Fruit fly (Drosophila melanogaster) whole organism, embryonic: Measurements from ENCODE around the gene CG10338.

ENCODE experiments used
- Adf1 ChIP-seq: fragments of 200-800 bp; sonication (Bioruptor generic); IDR thresholded peaks from 2 replicates; pipeline ENCODE4 v1.3.6; 2022; ENCODE audit warnings: missing biosample characterization, missing genetic modification characterization
- Bgb ChIP-seq: fragments of 200-800 bp; sonication (Bioruptor generic); IDR thresholded peaks from 2 replicates; pipeline ENCODE4 v1.3.6; 2022; ENCODE audit warnings: missing biosample characterization, missing genetic modification characterization; ENCODE audit not compliant: partially characterized antibody
- CG10321 ChIP-seq: fragments of 200-800 bp; sonication (Bioruptor generic); IDR thresholded peaks from 2 replicates; pipeline ENCODE4 v1.3.6; 2022; ENCODE audit warnings: missing biosample characterization, missing genetic modification characterization
- CG10959 ChIP-seq: fragments of 200-800 bp; sonication (Bioruptor generic); IDR thresholded peaks from 2 replicates; pipeline ENCODE4 v1.3.6; 2022; ENCODE audit warnings: missing biosample characterization, missing genetic modification characterization
- CG13424 ChIP-seq: fragments of 200-800 bp; sonication (Bioruptor generic); optimal IDR thresholded peaks from 2 replicates; lab custom pipeline; 2019; ENCODE audit warnings: missing biosample characterization, mild to moderate bottlenecking, missing genetic modification characterization, moderate library complexity
- CG14014 ChIP-seq: fragments of 200-800 bp; sonication (Bioruptor generic); IDR thresholded peaks from 2 replicates; pipeline ENCODE4 v1.3.6; 2022; ENCODE audit warnings: missing biosample characterization, missing genetic modification characterization
- CG14050 ChIP-seq: fragments of 200-800 bp; sonication (Bioruptor generic); IDR thresholded peaks from 3 replicates; pipeline ENCODE4 v1.3.6; 2022; ENCODE audit warnings: missing biosample characterization, missing genetic modification characterization
- CG14710 ChIP-seq: fragments of 200-800 bp; sonication (Bioruptor generic); optimal IDR thresholded peaks from 3 replicates; lab custom pipeline; 2019; ENCODE audit warnings: missing biosample characterization, mild to moderate bottlenecking, missing genetic modification characterization, moderate library complexity
- CG14860 ChIP-seq: fragments of 200-800 bp; sonication (Bioruptor generic); IDR thresholded peaks from 3 replicates; pipeline ENCODE4 v1.3.6; 2022; ENCODE audit warnings: missing biosample characterization, missing genetic modification characterization; ENCODE audit not compliant: partially characterized antibody
- CG15269 ChIP-seq: fragments of 200-800 bp; sonication (Bioruptor generic); optimal IDR thresholded peaks from 2 replicates; lab custom pipeline; 2018; ENCODE audit warnings: missing biosample characterization, mild to moderate bottlenecking, missing genetic modification characterization, moderate library complexity
- CG1529 ChIP-seq: fragments of 200-800 bp; sonication (Bioruptor generic); optimal IDR thresholded peaks from 3 replicates; lab custom pipeline; 2018; ENCODE audit warnings: missing biosample characterization, missing genetic modification characterization
- CG17328 ChIP-seq: fragments of 200-800 bp; sonication (Bioruptor generic); IDR thresholded peaks from 2 replicates; pipeline ENCODE4 v1.3.6; 2022; ENCODE audit warnings: missing biosample characterization, missing genetic modification characterization
- CG17385 ChIP-seq: fragments of 200-800 bp; sonication (Bioruptor generic); optimal IDR thresholded peaks from 3 replicates; lab custom pipeline; 2018; ENCODE audit warnings: missing biosample characterization, mild to moderate bottlenecking, missing genetic modification characterization
- CG17612 ChIP-seq: fragments of 200-800 bp; sonication (Bioruptor generic); IDR thresholded peaks from 2 replicates; pipeline ENCODE4 v1.3.6; 2022; ENCODE audit warnings: missing biosample characterization, missing genetic modification characterization
- CG1792 ChIP-seq: fragments of 200-800 bp; sonication (Bioruptor generic); optimal IDR thresholded peaks from 2 replicates; lab custom pipeline; 2016; ENCODE audit warnings: missing biosample characterization, missing genetic modification characterization
- CG32767 ChIP-seq: fragments of 200-800 bp; sonication (Bioruptor generic); IDR thresholded peaks from 2 replicates; pipeline ENCODE4 v1.3.6; 2022; ENCODE audit warnings: missing biosample characterization, missing genetic modification characterization
- CG3838 ChIP-seq: fragments of 200-800 bp; sonication (Bioruptor generic); optimal IDR thresholded peaks from 3 replicates; lab custom pipeline; 2016; ENCODE audit warnings: missing biosample characterization, missing genetic modification characterization
- CG5953 ChIP-seq: fragments of 200-800 bp; sonication (Bioruptor generic); IDR thresholded peaks from 2 replicates; pipeline ENCODE4 v1.3.6; 2022; ENCODE audit warnings: missing biosample characterization, missing genetic modification characterization
- CG6175 ChIP-seq: fragments of 200-800 bp; sonication (Bioruptor generic); IDR thresholded peaks from 3 replicates; pipeline ENCODE4 v1.3.6; 2022; ENCODE audit warnings: missing biosample characterization, missing genetic modification characterization
- CG9727 ChIP-seq: fragments of 200-800 bp; sonication (Bioruptor generic); optimal IDR thresholded peaks from 3 replicates; lab custom pipeline; 2017; ENCODE audit warnings: missing biosample characterization, mild to moderate bottlenecking, missing genetic modification characterization
- CG9797 ChIP-seq: fragments of 200-800 bp; sonication (Bioruptor generic); optimal IDR thresholded peaks from 3 replicates; lab custom pipeline; 2018; ENCODE audit warnings: missing biosample characterization, mild to moderate bottlenecking, missing genetic modification characterization
- D ChIP-seq, 2 experiments: fragments of 200-800 bp in 1 of 2; fragments of >200 bp in 1 of 2; sonication (Bioruptor generic) in 1 of 2; optimal IDR thresholded peaks; 2 replicates in 1 of 2; 3 replicates in 1 of 2; lab custom pipeline; 2017; ENCODE audit warnings: mild to moderate bottlenecking in 1 of 2, missing biosample characterization in 1 of 2, missing genetic modification characterization in 1 of 2, missing genetic modification reagents in 1 of 2
- D19B ChIP-seq: fragments of 200-800 bp; sonication (Bioruptor generic); optimal IDR thresholded peaks from 2 replicates; lab custom pipeline; 2017; ENCODE audit warnings: missing biosample characterization, mild to moderate bottlenecking, missing genetic modification characterization
- Dbx ChIP-seq: fragments of 200-800 bp; sonication (Bioruptor generic); IDR thresholded peaks from 3 replicates; pipeline ENCODE4 v1.3.6; 2022; ENCODE audit warnings: missing biosample characterization, missing genetic modification characterization
- Dip2 ChIP-seq: fragments of 200-800 bp; sonication (Bioruptor generic); IDR thresholded peaks from 2 replicates; pipeline ENCODE4 v1.3.6; 2022; ENCODE audit warnings: missing biosample characterization, missing genetic modification characterization
- Doc3 ChIP-seq: fragments of 200-800 bp; sonication (Bioruptor generic); IDR thresholded peaks from 3 replicates; pipeline ENCODE4 v1.3.6; 2022; ENCODE audit warnings: missing biosample characterization, missing genetic modification characterization; ENCODE audit not compliant: partially characterized antibody
- GATAe ChIP-seq: fragments of 200-800 bp; sonication (Bioruptor generic); conservative IDR thresholded peaks from 2 replicates; pipeline ENCODE4 v1.3.6; 2022; ENCODE audit warnings: missing biosample characterization, missing genetic modification characterization
- Hr39 ChIP-seq: fragments of >200 bp; optimal IDR thresholded peaks from 2 replicates; lab custom pipeline; 2017
- Lim3 ChIP-seq: fragments of 200-800 bp; sonication (Bioruptor generic); IDR thresholded peaks from 2 replicates; pipeline ENCODE4 v1.3.6; 2022; ENCODE audit warnings: missing biosample characterization, missing genetic modification characterization
- PHDP ChIP-seq: fragments of 200-800 bp; sonication (Bioruptor generic); optimal IDR thresholded peaks from 3 replicates; lab custom pipeline; 2018; ENCODE audit warnings: missing biosample characterization, mild to moderate bottlenecking, missing genetic modification characterization, moderate library complexity
- TFAM ChIP-seq: fragments of 200-800 bp; sonication (Bioruptor generic); optimal IDR thresholded peaks from 2 replicates; lab custom pipeline; 2017; ENCODE audit warnings: missing biosample characterization, missing genetic modification characterization, inconsistent platforms
- Vsx1 ChIP-seq: fragments of 200-800 bp; sonication (Bioruptor generic); optimal IDR thresholded peaks from 2 replicates; lab custom pipeline; 2017; ENCODE audit warnings: missing biosample characterization, mild to moderate bottlenecking, missing genetic modification characterization, missing genetic modification reagents
- ab ChIP-seq: fragments of 200-800 bp; sonication (Bioruptor generic); optimal IDR thresholded peaks from 2 replicates; lab custom pipeline; 2016; ENCODE audit warnings: missing biosample characterization, missing genetic modification characterization
- ase ChIP-seq: fragments of 200-800 bp; sonication (Bioruptor generic); IDR thresholded peaks from 3 replicates; pipeline ENCODE4 v1.3.6; 2022; ENCODE audit warnings: missing biosample characterization, missing genetic modification characterization
- ash1 ChIP-seq: fragments of 200-800 bp; sonication (Bioruptor generic); optimal IDR thresholded peaks from 2 replicates; lab custom pipeline; 2018; ENCODE audit warnings: missing biosample characterization, mild to moderate bottlenecking, missing genetic modification characterization
- ato ChIP-seq: fragments of 200-800 bp; sonication (Bioruptor generic); IDR thresholded peaks from 2 replicates; pipeline ENCODE4 v1.3.6; 2022; ENCODE audit warnings: missing biosample characterization, missing genetic modification characterization; ENCODE audit not compliant: partially characterized antibody
- cwo ChIP-seq: fragments of 200-800 bp; sonication (Bioruptor generic); optimal IDR thresholded peaks from 3 replicates; lab custom pipeline; 2017; ENCODE audit warnings: missing biosample characterization, missing genetic modification characterization, mild to moderate bottlenecking, moderate library complexity, missing genetic modification reagents
- da ChIP-seq: fragments of 200-800 bp; sonication (Bioruptor generic); optimal IDR thresholded peaks from 2 replicates; lab custom pipeline; 2016; ENCODE audit warnings: missing biosample characterization, missing genetic modification characterization
- en ChIP-seq: fragments of 200-800 bp; sonication (Bioruptor generic); optimal IDR thresholded peaks from 2 replicates; lab custom pipeline; 2016; ENCODE audit warnings: missing biosample characterization, missing genetic modification characterization
- ftz-f1 ChIP-seq: fragments of 200-800 bp; sonication (Bioruptor generic); optimal IDR thresholded peaks from 2 replicates; lab custom pipeline; 2016; ENCODE audit warnings: missing biosample characterization, missing genetic modification characterization
- jigr1 ChIP-seq: fragments of 200-800 bp; sonication (Bioruptor generic); IDR thresholded peaks from 3 replicates; pipeline ENCODE4 v1.3.6; 2022; ENCODE audit warnings: missing biosample characterization, missing genetic modification characterization
- kni ChIP-seq: fragments of 200-800 bp; sonication (Bioruptor generic); optimal IDR thresholded peaks from 3 replicates; lab custom pipeline; 2017; ENCODE audit warnings: mild to moderate bottlenecking, missing biosample characterization, missing genetic modification reagents, missing genetic modification characterization
- peb ChIP-seq: fragments of 200-800 bp; sonication (Bioruptor generic); IDR thresholded peaks from 2 replicates; pipeline ENCODE4 v1.3.6; 2022; ENCODE audit warnings: missing biosample characterization, missing genetic modification characterization
- psq ChIP-seq: fragments of 200-800 bp; sonication (Bioruptor generic); optimal IDR thresholded peaks from 2 replicates; lab custom pipeline; 2017; ENCODE audit warnings: missing biosample characterization, missing genetic modification characterization
- slou ChIP-seq: fragments of 200-800 bp; sonication (Bioruptor generic); optimal IDR thresholded peaks from 3 replicates; lab custom pipeline; 2016; ENCODE audit warnings: missing biosample characterization, missing genetic modification characterization
- ttk ChIP-seq: fragments of 200-800 bp; sonication (Bioruptor generic); IDR thresholded peaks from 2 replicates; pipeline ENCODE4 v2.1.2; 2022; ENCODE audit warnings: missing biosample characterization, missing genetic modification characterization
- tx ChIP-seq: fragments of 200-800 bp; sonication (Bioruptor generic); optimal IDR thresholded peaks from 2 replicates; lab custom pipeline; 2016; ENCODE audit warnings: missing biosample characterization, missing genetic modification characterization
- vvl ChIP-seq: fragments of 200-800 bp; sonication (Bioruptor generic); IDR thresholded peaks from 2 replicates; pipeline ENCODE4 v1.3.6; 2022; ENCODE audit warnings: missing biosample characterization, missing genetic modification characterization
- yki ChIP-seq: fragments of >200 bp; optimal IDR thresholded peaks from 3 replicates; lab custom pipeline; 2018

Gene CG10338

DNA sequence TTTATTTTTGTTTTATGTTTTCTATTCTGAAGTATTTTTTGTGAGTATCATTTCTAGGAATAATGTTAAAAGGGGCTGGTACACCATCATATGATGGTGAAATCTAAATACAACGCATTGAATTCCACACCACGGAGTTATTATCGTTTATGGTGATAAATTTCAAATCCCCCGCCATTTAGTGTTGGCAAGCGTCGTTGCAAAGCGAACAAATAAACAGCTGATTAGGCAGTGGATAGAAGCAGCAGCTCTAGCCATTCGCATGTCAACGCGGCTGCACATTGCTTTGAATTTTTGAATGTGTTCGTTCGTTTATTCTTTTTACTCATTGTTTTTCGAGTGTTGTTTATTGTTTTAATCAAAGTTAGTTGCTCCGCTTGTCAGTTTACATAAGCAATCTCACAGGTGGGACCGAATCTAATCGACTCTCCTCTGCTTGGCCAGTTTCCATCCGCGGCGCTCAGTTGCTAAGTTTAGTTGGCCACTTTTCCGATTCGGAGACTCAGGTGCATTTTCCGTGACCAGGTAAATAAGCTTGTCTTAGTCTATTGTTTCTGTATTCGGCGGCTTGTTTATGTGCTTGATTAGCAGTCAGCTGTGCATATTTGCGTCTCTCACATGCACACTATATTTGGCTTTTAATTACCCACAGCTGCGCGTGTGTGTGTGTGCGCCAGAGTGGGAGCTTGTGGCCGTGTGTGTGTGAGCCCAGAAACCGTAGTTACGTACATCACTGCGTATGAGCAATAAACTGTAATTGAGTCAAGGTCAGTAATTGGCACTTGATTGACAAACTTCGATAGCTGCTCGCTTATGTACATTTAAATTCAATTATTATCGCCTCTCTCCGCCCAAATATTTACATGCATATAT, 18.3 kb upstream of the CG10338 start, which contains the start of the genes Mst36Fa and CG31751 (continued):
- TF ChIP-seq ato (GFP tag; lab: Robert Waterston, UW) (0 out of 2 replicates have a peak, but pooled peaks have one; percentile 7), CG9797 (GFP tag; lab: Kevin White, UChicago) (peak; percentile 33), PHDP (tag; lab: Kevin White, UChicago) (peak; percentile 77), en (GFP tag; lab: Kevin White, UChicago) (peak; percentile 45), psq (GFP tag; lab: Kevin White, UChicago) (peak; percentile 49), CG13424 (tag; lab: Kevin White, UChicago) (peak; percentile 67), vvl (GFP tag; lab: Robert Waterston, UW) (peak; percentile 46; the same call in 1 of the 2 replicates), peb (GFP tag; lab: Robert Waterston, UW) (no peak), CG1792 (GFP tag; lab: Kevin White, UChicago) (peak; percentile 82), CG5953 (GFP tag; lab: Robert Waterston, UW) (peak; percentile 56), Dip2 (GFP tag; lab: Robert Waterston, UW) (no peak), Lim3 (GFP tag; lab: Robert Waterston, UW) (no peak), CG9727 (GFP tag; lab: Kevin White, UChicago) (peak; percentile 77), CG17612 (GFP tag; lab: Robert Waterston, UW) (no peak), ab (GFP tag; lab: Kevin White, UChicago) (no peak), CG14860 (GFP tag; lab: Robert Waterston, UW) (no peak), CG10321 (no peak), Hr39 (lab: Kevin White, UChicago) (no peak), CG14014 (peak; percentile 85; the same call in 1 of the 2 replicates), yki (lab: Kevin White, UChicago) (no peak), ttk (GFP tag; lab: Robert Waterston, UW) (no peak), Dbx (GFP tag; lab: Robert Waterston, UW) (peak; percentile 76), ase (GFP tag; lab: Robert Waterston, UW) (peak; percentile 47; the same call in 1 of the 3 replicates), D (optimal IDR thresholded peaks at IDR 0.05; lab: Kevin White, UChicago) (no peak), D (GFP tag; optimal IDR thresholded peaks at IDR 0.05; lab: Kevin White, UChicago) (peak; percentile 83), CG17385 (GFP tag; lab: Kevin White, UChicago) (peak; percentile 99), D19B (GFP tag; lab: Kevin White, UChicago) (peak; percentile 29), GATAe (GFP tag; lab: Robert Waterston, UW) (no peak), CG3838 (GFP tag; lab: Kevin White, UChicago) (peak; percentile 75), ash1 (GFP tag; lab: Kevin White, UChicago) (peak; percentile 88), CG17328 (GFP tag; lab: Robert Waterston, UW) (0 out of 2 replicates have a peak, but pooled peaks have one; percentile 32), da (GFP tag; lab: Kevin White, UChicago) (peak; percentile 71), Adf1 (GFP tag; lab: Robert Waterston, UW) (peak; percentile 40; the same call in 1 of the 2 replicates), TFAM (GFP tag; lab: Kevin White, UChicago) (no peak), CG14050 (peak; percentile 33; the same call in 1 of the 3 replicates), CG6175 (GFP tag; lab: Robert Waterston, UW) (peak; percentile 46; the same call in 1 of the 3 replicates), CG14710 (tag; lab: Kevin White, UChicago) (peak; percentile 57), CG10959 (GFP tag; lab: Robert Waterston, UW) (no peak), cwo (GFP tag; lab: Kevin White, UChicago) (peak; percentile 73), Bgb (GFP tag; lab: Robert Waterston, UW) (no peak), Doc3 (GFP tag; lab: Robert Waterston, UW) (no peak), jigr1 (GFP tag; lab: Robert Waterston, UW) (no peak), CG32767 (GFP tag; lab: Robert Waterston, UW) (peak; percentile 60), CG1529 (GFP tag; lab: Kevin White, UChicago) (peak; percentile 82), ftz-f1 (GFP tag; lab: Kevin White, UChicago) (peak; percentile 72), slou (GFP tag; lab: Kevin White, UChicago) (peak; percentile 39), kni (peak; percentile 93), tx (GFP tag; lab: Kevin White, UChicago) (peak; percentile 78), CG15269 (tag; lab: Kevin White, UChicago) (peak; percentile 81), Vsx1 (GFP tag; lab: Kevin White, UChicago) (peak; percentile 97)
